Worm (Caenorhabditis elegans) whole organism, L2 larva: ENCODE measurements around the gene cdh-8.

Source experiments
- C34F6.9 ChIP-seq: fragments of 150-350 bp; optimal IDR thresholded peaks from 2 replicates; lab custom pipeline; 2014; ENCODE audit warnings: missing biosample characterization, missing genetic modification characterization
- F13H6.1 ChIP-seq: sonication (generic microtip); optimal IDR thresholded peaks from 2 replicates; lab custom pipeline; 2016; ENCODE audit warnings: missing genetic modification characterization, missing compliant biosample characterization
- R02D3.7 ChIP-seq: fragments of 150-350 bp; optimal IDR thresholded peaks from 2 replicates; lab custom pipeline; 2014; ENCODE audit warnings: missing biosample characterization, missing genetic modification characterization
- ZK546.5 ChIP-seq: sonication (generic microtip); optimal IDR thresholded peaks from 2 replicates; lab custom pipeline; 2017; ENCODE audit warnings: missing biosample characterization, missing genetic modification characterization
- blmp-1 ChIP-seq: sonication (generic microtip); optimal IDR thresholded peaks from 2 replicates; lab custom pipeline; 2017; ENCODE audit warnings: missing genetic modification characterization, mild to moderate bottlenecking, missing compliant biosample characterization, antibody characterized with exemption, moderate library complexity; ENCODE audit not compliant: insufficient read depth
- ceh-82 ChIP-seq: fragments of 150-350 bp; optimal IDR thresholded peaks from 2 replicates; lab custom pipeline; 2014; ENCODE audit warnings: missing biosample characterization, missing genetic modification characterization
- crh-2 ChIP-seq: sonication (generic microtip); optimal IDR thresholded peaks from 2 replicates; lab custom pipeline; 2017; ENCODE audit warnings: missing biosample characterization, missing genetic modification characterization
- dmd-4 ChIP-seq: sonication (generic microtip); optimal IDR thresholded peaks from 2 replicates; lab custom pipeline; 2017; ENCODE audit warnings: missing biosample characterization, missing genetic modification characterization
- elt-1 ChIP-seq: fragments of 150-350 bp; optimal IDR thresholded peaks from 2 replicates; lab custom pipeline; 2014; ENCODE audit warnings: missing biosample characterization, missing genetic modification characterization
- elt-3 ChIP-seq: sonication (generic microtip); optimal IDR thresholded peaks from 2 replicates; lab custom pipeline; 2017; ENCODE audit warnings: missing biosample characterization, missing genetic modification characterization
- fos-1 ChIP-seq: fragments of 150-350 bp; optimal IDR thresholded peaks from 2 replicates; lab custom pipeline; 2014; ENCODE audit warnings: missing biosample characterization, missing genetic modification characterization
- gmeb-1 ChIP-seq: fragments of 150-350 bp; optimal IDR thresholded peaks from 2 replicates; lab custom pipeline; 2014; ENCODE audit warnings: missing biosample characterization, missing genetic modification characterization
- lin-13 ChIP-seq: fragments of 150-350 bp; optimal IDR thresholded peaks from 2 replicates; lab custom pipeline; 2014; ENCODE audit warnings: missing biosample characterization, missing genetic modification reagents, missing genetic modification characterization
- lin-39 ChIP-seq: fragments of 150-350 bp; optimal IDR thresholded peaks from 2 replicates; lab custom pipeline; 2014; ENCODE audit warnings: missing biosample characterization, missing genetic modification reagents, missing genetic modification characterization
- lsy-2 ChIP-seq, 2 experiments: fragments of 150-350 bp in 1 of 2; sonication (generic microtip) in 1 of 2; optimal IDR thresholded peaks; 2 replicates each; lab custom pipeline; 2014 to 2017; ENCODE audit warnings: missing biosample characterization in 2 of 2, missing genetic modification characterization in 2 of 2
- nhr-10 ChIP-seq: sonication (generic microtip); optimal IDR thresholded peaks from 2 replicates; lab custom pipeline; 2017; ENCODE audit warnings: missing biosample characterization, missing genetic modification characterization
- nhr-11 ChIP-seq: fragments of 150-350 bp; optimal IDR thresholded peaks from 2 replicates; lab custom pipeline; 2014; ENCODE audit warnings: missing biosample characterization, missing genetic modification characterization
- nhr-12 ChIP-seq: fragments of 150-350 bp; optimal IDR thresholded peaks from 2 replicates; lab custom pipeline; 2014; ENCODE audit warnings: missing biosample characterization, missing genetic modification characterization
- nhr-129 ChIP-seq: fragments of 150-350 bp; optimal IDR thresholded peaks from 2 replicates; lab custom pipeline; 2014; ENCODE audit warnings: missing biosample characterization, missing genetic modification characterization
- nhr-21 ChIP-seq: fragments of 150-350 bp; optimal IDR thresholded peaks from 2 replicates; lab custom pipeline; 2014; ENCODE audit warnings: missing biosample characterization, missing genetic modification characterization
- nhr-23 ChIP-seq: fragments of 150-350 bp; optimal IDR thresholded peaks from 2 replicates; lab custom pipeline; 2014; ENCODE audit warnings: missing biosample characterization, missing genetic modification reagents, missing genetic modification characterization
- nhr-25 ChIP-seq: fragments of 150-350 bp; sonication (generic microtip); optimal IDR thresholded peaks from 3 replicates; lab custom pipeline; 2014; ENCODE audit warnings: missing biosample characterization, missing genetic modification characterization
- nhr-6 ChIP-seq: fragments of 150-350 bp; optimal IDR thresholded peaks from 2 replicates; lab custom pipeline; 2014; ENCODE audit warnings: missing biosample characterization, missing genetic modification characterization
- nhr-77 ChIP-seq: fragments of 150-350 bp; optimal IDR thresholded peaks from 2 replicates; lab custom pipeline; 2014; ENCODE audit warnings: missing biosample characterization, missing genetic modification characterization
- peb-1 ChIP-seq: fragments of 150-350 bp; optimal IDR thresholded peaks from 2 replicates; lab custom pipeline; 2014; ENCODE audit warnings: missing biosample characterization, missing genetic modification characterization
- sem-4 ChIP-seq: fragments of 150-350 bp; optimal IDR thresholded peaks from 2 replicates; lab custom pipeline; 2014; ENCODE audit warnings: missing biosample characterization, missing genetic modification reagents, missing genetic modification characterization
- skn-1 ChIP-seq: sonication (generic microtip); optimal IDR thresholded peaks from 2 replicates; lab custom pipeline; 2017; ENCODE audit warnings: missing biosample characterization, missing genetic modification characterization
- sma-9 ChIP-seq, 2 experiments: fragments of 150-350 bp in 1 of 2; sonication (generic microtip) in 1 of 2; optimal IDR thresholded peaks; 2 replicates each; lab custom pipeline; 2014 to 2016; ENCODE audit warnings: missing genetic modification characterization in 2 of 2, mild to moderate bottlenecking in 1 of 2, missing biosample characterization in 1 of 2, missing compliant biosample characterization in 1 of 2, missing genetic modification reagents in 1 of 2, moderate library complexity in 1 of 2
- snpc-4 ChIP-seq: fragments of 150-350 bp; optimal IDR thresholded peaks from 2 replicates; lab custom pipeline; 2014; ENCODE audit warnings: missing biosample characterization, missing genetic modification characterization
- unc-39 ChIP-seq: fragments of 150-350 bp; optimal IDR thresholded peaks from 2 replicates; lab custom pipeline; 2014; ENCODE audit warnings: missing biosample characterization, missing genetic modification characterization
- unc-55 ChIP-seq: fragments of 150-350 bp; sonication (generic microtip); optimal IDR thresholded peaks from 3 replicates; lab custom pipeline; 2014; ENCODE audit warnings: missing biosample characterization, missing genetic modification reagents, missing genetic modification characterization
- unc-62 ChIP-seq: fragments of 150-350 bp; optimal IDR thresholded peaks from 2 replicates; lab custom pipeline; 2014; ENCODE audit warnings: missing biosample characterization, missing genetic modification reagents, missing genetic modification characterization
- zag-1 ChIP-seq: fragments of 150-350 bp; optimal IDR thresholded peaks from 2 replicates; lab custom pipeline; 2014; ENCODE audit warnings: missing biosample characterization, missing genetic modification characterization
- ztf-1 ChIP-seq: fragments of 200-800 bp; sonication (Bioruptor generic); conservative IDR thresholded peaks from 2 replicates; pipeline ENCODE4 v1.3.6; 2022; ENCODE audit warnings: missing genetic modification characterization, missing compliant biosample characterization
- ztf-11 ChIP-seq: sonication (generic microtip); optimal IDR thresholded peaks from 2 replicates; lab custom pipeline; 2017; ENCODE audit warnings: missing biosample characterization, missing genetic modification characterization
- ztf-4 ChIP-seq: fragments of 150-350 bp; optimal IDR thresholded peaks from 2 replicates; lab custom pipeline; 2014; ENCODE audit warnings: missing biosample characterization, missing genetic modification characterization

cdh-8 gene

ce11 chrIV:372146-372789, 32.7 kb downstream of the cdh-8 start:
- TF ChIP-seq unc-39 (tag; lab: Kevin White, UChicago) (no peak), sem-4 (tag; lab: Kevin White, UChicago) (no peak), lsy-2 (tag; optimal IDR thresholded peaks at IDR 0.05; lab: Kevin White, UChicago) (no peak), dmd-4 (tag; lab: Kevin White, UChicago) (no peak), C34F6.9 (peak; percentile 11), nhr-10 (tag; lab: Kevin White, UChicago) (no peak), blmp-1 (tag; lab: Kevin White, UChicago) (no peak), snpc-4 (tag; lab: Kevin White, UChicago) (no peak), unc-55 (GFP tag; lab: Kevin White, UChicago) (peak; percentile 74), nhr-6 (tag; lab: Kevin White, UChicago) (no peak), ZK546.5 (tag; lab: Kevin White, UChicago) (no peak), nhr-77 (tag; lab: Kevin White, UChicago) (no peak)

- TF ChIP-seq lin-13 (GFP tag; lab: Kevin White, UChicago), result no peak
- no peak for TF ChIP-seq nhr-11 (tag; lab: Kevin White, UChicago)
These were observed 34.4 kb downstream of the cdh-8 start for ce11 chrIV:373963-374362.

- TF ChIP-seq crh-2 (tag; lab: Kevin White, UChicago) (no peak), sem-4 (tag; lab: Kevin White, UChicago) (no peak)
These were observed 36.3 kb downstream of the cdh-8 start, which contains the start of gene fln-1 for ce11 chrIV:375915-376314. TSS of gene fln-1 (minus strand) at chrIV:376015.

- TF ChIP-seq nhr-21 (tag; lab: Kevin White, UChicago), result no peak
- no peak for TF ChIP-seq skn-1 (tag; lab: Kevin White, UChicago)
- no peak for TF ChIP-seq nhr-6 (tag; lab: Kevin White, UChicago)
- no peak for TF ChIP-seq nhr-25 (tag; lab: Kevin White, UChicago)
- TF ChIP-seq elt-3 (tag; lab: Kevin White, UChicago), result no peak
- no peak for TF ChIP-seq dmd-4 (tag; lab: Kevin White, UChicago)
- TF ChIP-seq ztf-1 (GFP tag; lab: Robert Waterston, UW), result no peak
- TF ChIP-seq nhr-77 (tag; lab: Kevin White, UChicago), result no peak
- TF ChIP-seq lsy-2 (tag; optimal IDR thresholded peaks at IDR 0.05; lab: Kevin White, UChicago), result no peak
- no peak for TF ChIP-seq lin-39 (tag; lab: Kevin White, UChicago)
- TF ChIP-seq nhr-10 (tag; lab: Kevin White, UChicago), result no peak
These were observed 38.2 kb downstream of the cdh-8 start for ce11 chrIV:377791-378190.

- TF ChIP-seq fos-1 (tag; lab: Kevin White, UChicago) (peak; percentile 88), ztf-11 (tag; lab: Kevin White, UChicago) (no peak)
These were observed 38.8 kb downstream of the cdh-8 start for ce11 chrIV:378367-378766.

- TF ChIP-seq nhr-21 (tag; lab: Kevin White, UChicago), result no peak
- no peak for TF ChIP-seq dmd-4 (tag; lab: Kevin White, UChicago)
- TF ChIP-seq blmp-1 (tag; lab: Kevin White, UChicago), result no peak
- TF ChIP-seq sem-4 (tag; lab: Kevin White, UChicago), result no peak
- TF ChIP-seq gmeb-1, result no peak
- TF ChIP-seq nhr-129 (tag; lab: Kevin White, UChicago), result peak; percentile 50
- no peak for TF ChIP-seq peb-1
- TF ChIP-seq nhr-23, result no peak
- TF ChIP-seq sma-9 (GFP tag; optimal IDR thresholded peaks at IDR 0.05; lab: Kevin White, UChicago), result no peak
- TF ChIP-seq sma-9 (tag; optimal IDR thresholded peaks at IDR 0.05; lab: Kevin White, UChicago), result no peak
These were observed 39.2 kb downstream of the cdh-8 start for ce11 chrIV:378838-379237.

ce11 chrIV:379605-380004, 40.0 kb downstream of the cdh-8 start:
- TF ChIP-seq ztf-11 (tag; lab: Kevin White, UChicago), result no peak
- no peak for TF ChIP-seq unc-62 (GFP tag; lab: Kevin White, UChicago)
- TF ChIP-seq C34F6.9, result no peak
- TF ChIP-seq ztf-4 (tag; lab: Kevin White, UChicago), result no peak
- no peak for TF ChIP-seq fos-1 (tag; lab: Kevin White, UChicago)
- no peak for TF ChIP-seq elt-1 (tag; lab: Kevin White, UChicago)
- TF ChIP-seq elt-3 (tag; lab: Kevin White, UChicago), result no peak
- TF ChIP-seq sem-4 (tag; lab: Kevin White, UChicago), result no peak
- no peak for TF ChIP-seq lin-13 (GFP tag; lab: Kevin White, UChicago)
- no peak for TF ChIP-seq nhr-11 (tag; lab: Kevin White, UChicago)
- no peak for TF ChIP-seq nhr-77 (tag; lab: Kevin White, UChicago)
- TF ChIP-seq nhr-12 (tag; lab: Kevin White, UChicago), result no peak
- TF ChIP-seq zag-1 (tag; lab: Kevin White, UChicago), result no peak
- no peak for TF ChIP-seq blmp-1 (tag; lab: Kevin White, UChicago)
- TF ChIP-seq F13H6.1 (tag; lab: Kevin White, UChicago), result no peak
- TF ChIP-seq R02D3.7 (tag; lab: Kevin White, UChicago), result no peak
- no peak for TF ChIP-seq nhr-129 (tag; lab: Kevin White, UChicago)
- TF ChIP-seq ceh-82 (tag; lab: Kevin White, UChicago), result no peak
- no peak for TF ChIP-seq crh-2 (tag; lab: Kevin White, UChicago)
